Worm (Caenorhabditis elegans) whole organism, L2 larva: ENCODE measurements around the gene taf-2.
A peak's percentile ranks its signal among the peaks of the same experiment; 100 is the strongest.

Experiments
- C34F6.9 ChIP-seq: fragments of 150-350 bp; optimal IDR thresholded peaks from 2 replicates; lab custom pipeline; 2014; ENCODE audit warnings: missing biosample characterization, missing genetic modification characterization
- F13H6.1 ChIP-seq: sonication (generic microtip); optimal IDR thresholded peaks from 2 replicates; lab custom pipeline; 2016; ENCODE audit warnings: missing genetic modification characterization, missing compliant biosample characterization
- R02D3.7 ChIP-seq: fragments of 150-350 bp; optimal IDR thresholded peaks from 2 replicates; lab custom pipeline; 2014; ENCODE audit warnings: missing biosample characterization, missing genetic modification characterization
- alr-1 ChIP-seq: fragments of 150-350 bp; optimal IDR thresholded peaks from 2 replicates; lab custom pipeline; 2014; ENCODE audit warnings: missing biosample characterization, missing genetic modification characterization
- aly-2 ChIP-seq: fragments of 150-350 bp; optimal IDR thresholded peaks from 2 replicates; lab custom pipeline; 2014; ENCODE audit warnings: missing biosample characterization, missing genetic modification characterization
- ama-1 ChIP-seq: fragments of 150-350 bp; optimal IDR thresholded peaks from 2 replicates; lab custom pipeline; 2018; ENCODE audit warnings: inconsistent platforms
- ceh-16 ChIP-seq: fragments of 150-350 bp; optimal IDR thresholded peaks from 2 replicates; lab custom pipeline; 2014; ENCODE audit warnings: missing biosample characterization, missing genetic modification characterization
- ceh-82 ChIP-seq: fragments of 150-350 bp; optimal IDR thresholded peaks from 2 replicates; lab custom pipeline; 2014; ENCODE audit warnings: missing biosample characterization, missing genetic modification characterization
- crh-2 ChIP-seq: sonication (generic microtip); optimal IDR thresholded peaks from 2 replicates; lab custom pipeline; 2017; ENCODE audit warnings: missing biosample characterization, missing genetic modification characterization
- dmd-4 ChIP-seq: sonication (generic microtip); optimal IDR thresholded peaks from 2 replicates; lab custom pipeline; 2017; ENCODE audit warnings: missing biosample characterization, missing genetic modification characterization
- fos-1 ChIP-seq: fragments of 150-350 bp; optimal IDR thresholded peaks from 2 replicates; lab custom pipeline; 2014; ENCODE audit warnings: missing biosample characterization, missing genetic modification characterization
- gmeb-1 ChIP-seq: fragments of 150-350 bp; optimal IDR thresholded peaks from 2 replicates; lab custom pipeline; 2014; ENCODE audit warnings: missing biosample characterization, missing genetic modification characterization
- lin-11 ChIP-seq: fragments of 150-350 bp; sonication (generic microtip); optimal IDR thresholded peaks from 2 replicates; lab custom pipeline; 2014; ENCODE audit warnings: missing biosample characterization, missing genetic modification characterization, inconsistent platforms, mixed read lengths
- lin-39 ChIP-seq: fragments of 150-350 bp; optimal IDR thresholded peaks from 2 replicates; lab custom pipeline; 2014; ENCODE audit warnings: missing biosample characterization, missing genetic modification reagents, missing genetic modification characterization
- lsy-2 ChIP-seq, 2 experiments: fragments of 150-350 bp in 1 of 2; sonication (generic microtip) in 1 of 2; optimal IDR thresholded peaks; 2 replicates each; lab custom pipeline; 2014 to 2017; ENCODE audit warnings: missing biosample characterization in 2 of 2, missing genetic modification characterization in 2 of 2
- mbf-1 ChIP-seq: sonication (generic microtip); optimal IDR thresholded peaks from 2 replicates; lab custom pipeline; 2017; ENCODE audit warnings: missing biosample characterization, missing genetic modification characterization
- mdl-1 ChIP-seq, 2 experiments: fragments of 150-350 bp in 1 of 2; sonication (generic microtip) in 1 of 2; optimal IDR thresholded peaks; 2 replicates each; lab custom pipeline; 2017; ENCODE audit warnings: missing biosample characterization in 2 of 2, missing genetic modification characterization in 2 of 2
- nhr-10 ChIP-seq: sonication (generic microtip); optimal IDR thresholded peaks from 2 replicates; lab custom pipeline; 2017; ENCODE audit warnings: missing biosample characterization, missing genetic modification characterization
- nhr-11 ChIP-seq: fragments of 150-350 bp; optimal IDR thresholded peaks from 2 replicates; lab custom pipeline; 2014; ENCODE audit warnings: missing biosample characterization, missing genetic modification characterization
- nhr-12 ChIP-seq: fragments of 150-350 bp; optimal IDR thresholded peaks from 2 replicates; lab custom pipeline; 2014; ENCODE audit warnings: missing biosample characterization, missing genetic modification characterization
- nhr-23 ChIP-seq: fragments of 150-350 bp; optimal IDR thresholded peaks from 2 replicates; lab custom pipeline; 2014; ENCODE audit warnings: missing biosample characterization, missing genetic modification reagents, missing genetic modification characterization
- nhr-25 ChIP-seq: fragments of 150-350 bp; sonication (generic microtip); optimal IDR thresholded peaks from 3 replicates; lab custom pipeline; 2014; ENCODE audit warnings: missing biosample characterization, missing genetic modification characterization
- nhr-77 ChIP-seq: fragments of 150-350 bp; optimal IDR thresholded peaks from 2 replicates; lab custom pipeline; 2014; ENCODE audit warnings: missing biosample characterization, missing genetic modification characterization
- peb-1 ChIP-seq: fragments of 150-350 bp; optimal IDR thresholded peaks from 2 replicates; lab custom pipeline; 2014; ENCODE audit warnings: missing biosample characterization, missing genetic modification characterization
- sma-9 ChIP-seq, 2 experiments: fragments of 150-350 bp in 1 of 2; sonication (generic microtip) in 1 of 2; optimal IDR thresholded peaks; 2 replicates each; lab custom pipeline; 2014 to 2016; ENCODE audit warnings: missing genetic modification characterization in 2 of 2, mild to moderate bottlenecking in 1 of 2, missing biosample characterization in 1 of 2, missing compliant biosample characterization in 1 of 2, missing genetic modification reagents in 1 of 2, moderate library complexity in 1 of 2
- unc-39 ChIP-seq: fragments of 150-350 bp; optimal IDR thresholded peaks from 2 replicates; lab custom pipeline; 2014; ENCODE audit warnings: missing biosample characterization, missing genetic modification characterization
- unc-55 ChIP-seq: fragments of 150-350 bp; sonication (generic microtip); optimal IDR thresholded peaks from 3 replicates; lab custom pipeline; 2014; ENCODE audit warnings: missing biosample characterization, missing genetic modification reagents, missing genetic modification characterization
- zag-1 ChIP-seq: fragments of 150-350 bp; optimal IDR thresholded peaks from 2 replicates; lab custom pipeline; 2014; ENCODE audit warnings: missing biosample characterization, missing genetic modification characterization

The taf-2 gene

ce11 chrIV:3548315-3548714, 45.1 kb downstream of the taf-2 start:
- TF ChIP-seq R02D3.7, result no peak
- peak; percentile 64 for TF ChIP-seq F13H6.1 (tag; lab: Kevin White, UChicago)
- TF ChIP-seq nhr-11, result no peak
- TF ChIP-seq crh-2, result peak; percentile 56
- no peak for TF ChIP-seq nhr-10 (tag; lab: Kevin White, UChicago)
- TF ChIP-seq fos-1 (tag; lab: Kevin White, UChicago), result peak; percentile 37
- peak; percentile 47 for TF ChIP-seq gmeb-1 (tag; lab: Kevin White, UChicago)
- no peak for TF ChIP-seq nhr-25 (tag; lab: Kevin White, UChicago)
- TF ChIP-seq sma-9 (GFP tag; optimal IDR thresholded peaks at IDR 0.05; lab: Kevin White, UChicago), result peak; percentile 29
- no peak for TF ChIP-seq sma-9 (tag; optimal IDR thresholded peaks at IDR 0.05; lab: Kevin White, UChicago)

ce11 chrIV:3547500-3547899, 45.9 kb downstream of the taf-2 start, which contains the start of gene nstp-6:
Gene nstp-6, minus strand, starts transcription at chrIV:3547600.
- TF ChIP-seq aly-2 (tag; lab: Kevin White, UChicago) (no peak), ceh-16 (tag; lab: Kevin White, UChicago) (no peak), zag-1 (tag; lab: Kevin White, UChicago) (no peak), dmd-4 (tag; lab: Kevin White, UChicago) (no peak), unc-55 (GFP tag; lab: Kevin White, UChicago) (no peak), unc-39 (tag; lab: Kevin White, UChicago) (no peak), mbf-1 (tag; lab: Kevin White, UChicago) (no peak), C34F6.9 (tag; lab: Kevin White, UChicago) (no peak), ama-1 (lab: Kevin White, UChicago) (no peak), ceh-82 (tag; lab: Kevin White, UChicago) (no peak), lin-39 (no peak), alr-1 (tag; lab: Kevin White, UChicago) (no peak), nhr-23 (tag; lab: Kevin White, UChicago) (no peak), sma-9 (GFP tag; optimal IDR thresholded peaks at IDR 0.05; lab: Kevin White, UChicago) (no peak), sma-9 (tag; optimal IDR thresholded peaks at IDR 0.05; lab: Kevin White, UChicago) (no peak)
- TF ChIP-seq, all 48 proteins: peak for 0

- no peak for TF ChIP-seq ceh-82 (tag; lab: Kevin White, UChicago)
- no peak for TF ChIP-seq mbf-1 (tag; lab: Kevin White, UChicago)
- TF ChIP-seq nhr-77, result no peak
- TF ChIP-seq peb-1 (tag; lab: Kevin White, UChicago), result no peak
- TF ChIP-seq mdl-1 (tag; optimal IDR thresholded peaks at IDR 0.05; lab: Kevin White, UChicago), result no peak
- TF ChIP-seq nhr-12 (tag; lab: Kevin White, UChicago), result no peak
- TF ChIP-seq gmeb-1 (tag; lab: Kevin White, UChicago), result no peak
- TF ChIP-seq lin-11 (tag; lab: Kevin White, UChicago), result no peak
These were observed 48.4 kb downstream of the taf-2 start for ce11 chrIV:3545060-3545459.

- no peak for TF ChIP-seq F13H6.1 (tag; lab: Kevin White, UChicago)
These were observed 53.5 kb downstream of the taf-2 start, which contains the start of gene B0212.3 for ce11 chrIV:3539872-3540271. Gene B0212.3, plus strand, starts transcription at chrIV:3540172.

- TF ChIP-seq lsy-2 (tag; optimal IDR thresholded peaks at IDR 0.05; lab: Kevin White, UChicago), result peak in 1 of 2 experiments; percentile 27
- no peak for TF ChIP-seq nhr-77
- TF ChIP-seq unc-55 (GFP tag; lab: Kevin White, UChicago), result peak; percentile 49
- peak; percentile 5 for TF ChIP-seq C34F6.9 (tag; lab: Kevin White, UChicago)
These were observed 54.2 kb downstream of the taf-2 start for ce11 chrIV:3539253-3539652.
